Worm (Caenorhabditis elegans): ENCODE data around the gene fbxa-69.

DNA sequence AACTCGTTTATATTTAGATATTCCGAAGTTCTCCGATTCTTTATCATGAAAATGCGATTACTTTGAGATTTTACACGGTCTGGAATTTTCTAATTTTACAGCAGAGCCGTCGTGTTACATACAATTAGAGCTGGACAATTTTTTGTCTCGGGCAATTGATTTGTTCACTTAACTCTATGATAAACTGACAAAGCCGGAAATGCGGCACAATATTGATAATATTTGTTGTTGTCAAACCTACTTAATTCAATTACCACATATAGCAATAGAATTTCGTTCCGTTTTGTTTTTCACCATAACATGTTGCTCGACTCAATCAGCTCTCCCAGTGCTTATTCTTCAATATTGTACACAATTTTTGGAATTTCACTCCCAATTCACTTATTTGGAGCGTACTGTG is 47.3 kb upstream of the fbxa-69 start, which contains the start of gene srh-299:
- TF ChIP-seq nhr-12 (tag; optimal IDR thresholded peaks at IDR 0.05) (no peak), ceh-43 (GFP tag; optimal IDR thresholded peaks at IDR 0.05) (no peak), ces-1 (GFP tag; optimal IDR thresholded peaks at IDR 0.05) (no peak), cnd-1 (tag; optimal IDR thresholded peaks at IDR 0.05) (no peak), nhr-76 (tag; optimal IDR thresholded peaks at IDR 0.05) (no peak)

Data from whole organism, mixed stage, embryonic.